Fruit fly (Drosophila melanogaster): ENCODE measurements around the gene CG4462.

dm6 chr3R:19873102-19873737, 52.0 kb downstream of the CG4462 start:
- TF ChIP-seq psq (optimal IDR thresholded peaks at IDR 0.05) (no peak), h (optimal IDR thresholded peaks at IDR 0.05) (no peak)

Data from Kc167 (cell line).